Fruit fly (Drosophila melanogaster): ENCODE data around the gene CG14151.
A peak's percentile ranks its signal among the peaks of the same experiment; 100 is the strongest.

CG14151 gene

dm6 chr3L:10625499-10625898 lies 2.8 kb downstream of the CG14151 start, which contains the start of gene CG43127:
Gene CG43127 (minus strand): TSS chr3L:10625599.
- TF ChIP-seq ey (GFP tag; optimal IDR thresholded peaks at IDR 0.05) (no peak), rgr (GFP tag; optimal IDR thresholded peaks at IDR 0.05) (no peak), brk (GFP tag; optimal IDR thresholded peaks at IDR 0.05) (no peak), sage (GFP tag; optimal IDR thresholded peaks at IDR 0.05) (no peak), h (GFP tag; optimal IDR thresholded peaks at IDR 0.05) (no peak), CG9705 (GFP tag; optimal IDR thresholded peaks at IDR 0.05) (no peak), dmrt93B (GFP tag; optimal IDR thresholded peaks at IDR 0.05) (no peak), CG32264 (GFP tag; optimal IDR thresholded peaks at IDR 0.05) (no peak), sv (GFP tag; optimal IDR thresholded peaks at IDR 0.05) (no peak), N (GFP tag; optimal IDR thresholded peaks at IDR 0.05) (no peak), Myc (optimal IDR thresholded peaks at IDR 0.05) (no peak), jim (GFP tag; optimal IDR thresholded peaks at IDR 0.05) (no peak), usp (GFP tag; optimal IDR thresholded peaks at IDR 0.05) (no peak), pan (optimal IDR thresholded peaks at IDR 0.05) (no peak), Hr83 (GFP tag; optimal IDR thresholded peaks at IDR 0.05; ENCODE audit: poor library complexity, severe bottlenecking) (no peak)

DNA sequence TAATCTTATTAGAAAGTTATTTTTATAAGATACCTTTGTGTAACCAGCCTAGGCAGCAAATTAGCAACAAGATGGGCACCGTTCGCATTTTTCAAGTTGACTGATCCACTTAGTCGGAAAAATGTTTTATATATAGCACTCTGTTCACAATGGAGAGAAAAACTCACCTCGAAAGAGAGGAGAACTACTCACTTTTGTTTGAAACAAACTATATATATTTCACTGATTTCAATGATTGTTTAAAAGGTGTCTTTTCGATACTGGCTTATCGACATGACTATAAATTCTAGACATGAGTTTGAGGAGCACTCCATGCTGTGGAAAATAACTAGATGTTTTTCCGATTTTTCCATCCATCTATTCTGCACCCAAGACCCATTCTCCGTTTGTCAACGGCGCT lies 4.8 kb downstream of the CG14151 start, which contains the start of gene CG42521:
Gene CG42521 (minus strand): TSS at position 101 of the 400 bp plus-strand sequence.
- TF ChIP-seq GATAd (GFP tag; optimal IDR thresholded peaks at IDR 0.05) = no peak
- no peak for TF ChIP-seq Dif (GFP tag; optimal IDR thresholded peaks at IDR 0.05; ENCODE audit: partially characterized antibody)
- TF ChIP-seq Sp1 (GFP tag; optimal IDR thresholded peaks at IDR 0.05) = no peak

dm6 chr3L:10599512-10599911 lies 28.8 kb downstream of the CG14151 start:
- TF ChIP-seq dl (GFP tag; optimal IDR thresholded peaks at IDR 0.05; ENCODE audit: insufficient read depth in 1 of 2, partially characterized antibody in 2 of 2) = no peak
- TF ChIP-seq Vsx2 (GFP tag; optimal IDR thresholded peaks at IDR 0.05; ENCODE audit: partially characterized antibody) = no peak
- TF ChIP-seq Abd-B (GFP tag; optimal IDR thresholded peaks at IDR 0.05) = no peak
- no peak for TF ChIP-seq foxo (GFP tag; optimal IDR thresholded peaks at IDR 0.05)
- no peak for TF ChIP-seq GATAd (GFP tag; optimal IDR thresholded peaks at IDR 0.05)
- TF ChIP-seq OdsH (GFP tag; optimal IDR thresholded peaks at IDR 0.05) = no peak
- TF ChIP-seq Hr78 (GFP tag; optimal IDR thresholded peaks at IDR 0.05) = no peak
- TF ChIP-seq pan (optimal IDR thresholded peaks at IDR 0.05) = no peak

- TF ChIP-seq Hr83 (GFP tag; optimal IDR thresholded peaks at IDR 0.05; ENCODE audit: poor library complexity, severe bottlenecking) = no peak
- peak; percentile 94 for TF ChIP-seq Dfd (GFP tag; optimal IDR thresholded peaks at IDR 0.05)
Observed at dm6 chr3L:10584965-10585364, 43.3 kb downstream of the CG14151 start.

DNA sequence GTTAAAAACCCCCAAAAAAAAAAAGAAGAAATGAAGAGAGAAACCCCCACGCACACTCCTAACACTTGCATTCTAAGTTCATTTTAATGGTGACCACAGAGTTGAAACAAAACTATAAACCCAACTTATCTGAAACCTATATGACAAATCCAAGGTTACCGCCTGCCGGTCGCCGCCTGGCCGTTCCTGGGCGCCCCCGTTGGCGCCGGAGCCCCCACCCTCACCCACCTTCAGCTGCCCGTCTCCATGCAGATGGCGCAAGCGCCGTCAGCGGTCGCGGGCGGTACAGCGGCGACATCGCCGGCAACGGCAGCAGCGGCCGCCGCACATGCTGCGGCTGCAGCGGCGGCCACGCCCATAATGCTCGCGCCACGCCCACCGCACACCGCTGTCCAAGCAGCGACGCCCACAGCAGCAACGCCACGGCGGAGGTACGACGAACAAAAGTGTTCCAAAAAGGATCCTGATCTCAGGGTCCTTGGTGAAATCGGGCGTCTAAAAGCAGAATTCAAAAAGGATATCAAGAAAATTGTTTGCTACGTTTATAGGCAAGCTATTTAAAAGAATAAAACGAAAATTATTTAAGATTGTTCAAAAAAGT lies 46.5 kb downstream of the CG14151 start:
- TF ChIP-seq brk (GFP tag; optimal IDR thresholded peaks at IDR 0.05) (no peak), HLH106 (tag; optimal IDR thresholded peaks at IDR 0.05) (no peak), rgr (GFP tag; optimal IDR thresholded peaks at IDR 0.05) (no peak), dsf (GFP tag; optimal IDR thresholded peaks at IDR 0.05; ENCODE audit: borderline replicate concordance) (no peak), Dfd (GFP tag; optimal IDR thresholded peaks at IDR 0.05) (peak; percentile 98), CG9705 (GFP tag; optimal IDR thresholded peaks at IDR 0.05) (no peak), fru (GFP tag; optimal IDR thresholded peaks at IDR 0.05) (no peak)

Data from whole organism, wandering third instar larva.